Fruit fly (Drosophila melanogaster): ENCODE results near the gene CG42394.

Gene CG42394

dm6 chr3R:10826796-10827524 lies 22.7 kb upstream of the CG42394 start, which contains the start of gene Cad86C (continued):
- TF ChIP-seq dan (GFP tag; IDR thresholded peaks at IDR 0.05), result no peak
- TF ChIP-seq CkIIα-i1 (GFP tag; IDR thresholded peaks at IDR 0.05), result no peak
- no peak for TF ChIP-seq Sry-β (GFP tag; optimal IDR thresholded peaks at IDR 0.05)
- no peak for TF ChIP-seq CG11696 (GFP tag; IDR thresholded peaks at IDR 0.05)
- TF ChIP-seq CG8765 (GFP tag; IDR thresholded peaks at IDR 0.05), result no peak
- TF ChIP-seq croc (GFP tag; conservative IDR thresholded peaks at IDR 0.05), result no peak
- no peak for TF ChIP-seq CG7987 (GFP tag; optimal IDR thresholded peaks at IDR 0.05)
- peak; percentile 46 for TF ChIP-seq CG34224 (GFP tag; IDR thresholded peaks at IDR 0.05; ENCODE audit: partially characterized antibody)
- no peak for TF ChIP-seq wdn (GFP tag; IDR thresholded peaks at IDR 0.05)
- TF ChIP-seq CG10959 (GFP tag; IDR thresholded peaks at IDR 0.05), result no peak
- TF ChIP-seq CG30020 (tag; optimal IDR thresholded peaks at IDR 0.05), result no peak
- no peak for TF ChIP-seq CG2199 (GFP tag; IDR thresholded peaks at IDR 0.05)
- no peak for TF ChIP-seq Adf1 (GFP tag; IDR thresholded peaks at IDR 0.05)
- no peak for TF ChIP-seq Dek (tag; optimal IDR thresholded peaks at IDR 0.05)
- no peak for TF ChIP-seq Fer2 (tag; optimal IDR thresholded peaks at IDR 0.05)
- no peak for TF ChIP-seq D19A (tag; optimal IDR thresholded peaks at IDR 0.05)
- no peak for TF ChIP-seq CG11085 (GFP tag; IDR thresholded peaks at IDR 0.05)
- TF ChIP-seq CG1792 (GFP tag; optimal IDR thresholded peaks at IDR 0.05), result no peak
- TF ChIP-seq tx (GFP tag; optimal IDR thresholded peaks at IDR 0.05), result no peak
- no peak for TF ChIP-seq HLHmδ (GFP tag; optimal IDR thresholded peaks at IDR 0.05)
- no peak for TF ChIP-seq onecut (GFP tag; IDR thresholded peaks at IDR 0.05)
- no peak for TF ChIP-seq unpg (GFP tag; optimal IDR thresholded peaks at IDR 0.05)
- TF ChIP-seq CG6791 (GFP tag; IDR thresholded peaks at IDR 0.05; ENCODE audit: partially characterized antibody), result peak; percentile 63; the same call in 2 of the 3 replicates
- TF ChIP-seq CG12104 (GFP tag; optimal IDR thresholded peaks at IDR 0.05), result no peak
- TF ChIP-seq ase (GFP tag; IDR thresholded peaks at IDR 0.05), result no peak
- TF ChIP-seq CG4820 (GFP tag; optimal IDR thresholded peaks at IDR 0.05), result no peak
- no peak for TF ChIP-seq knrl (GFP tag; IDR thresholded peaks at IDR 0.05; ENCODE audit: partially characterized antibody)
- peak; percentile 6; the same call in 1 of the 2 replicates for TF ChIP-seq Xrp1 (GFP tag; IDR thresholded peaks at IDR 0.05)
- no peak for TF ChIP-seq dm (GFP tag; optimal IDR thresholded peaks at IDR 0.05)
- no peak for TF ChIP-seq CG1602 (GFP tag; optimal IDR thresholded peaks at IDR 0.05)
- TF ChIP-seq CG30403 (GFP tag; optimal IDR thresholded peaks at IDR 0.05), result no peak
- no peak for TF ChIP-seq CG2712 (tag; optimal IDR thresholded peaks at IDR 0.05)
- TF ChIP-seq sisA (GFP tag; IDR thresholded peaks at IDR 0.05), result no peak
- no peak for TF ChIP-seq danr (GFP tag; IDR thresholded peaks at IDR 0.05)
- no peak for TF ChIP-seq ind (GFP tag; optimal IDR thresholded peaks at IDR 0.05)
- TF ChIP-seq tin (GFP tag; optimal IDR thresholded peaks at IDR 0.05), result no peak
- TF ChIP-seq CG32772 (GFP tag; IDR thresholded peaks at IDR 0.05), result no peak
- TF ChIP-seq pfk (GFP tag; optimal IDR thresholded peaks at IDR 0.05), result no peak
- TF ChIP-seq CG14014 (GFP tag; IDR thresholded peaks at IDR 0.05), result no peak
- no peak for TF ChIP-seq Side (GFP tag; optimal IDR thresholded peaks at IDR 0.05)
- no peak for TF ChIP-seq CG13894 (tag; optimal IDR thresholded peaks at IDR 0.05)
- peak; percentile 93 for TF ChIP-seq CG4360 (GFP tag; IDR thresholded peaks at IDR 0.05)
- no peak for TF ChIP-seq HHEX (GFP tag; optimal IDR thresholded peaks at IDR 0.05)
- peak; percentile 36 for TF ChIP-seq grn (GFP tag; optimal IDR thresholded peaks at IDR 0.05)
- no peak for TF ChIP-seq CG11247 (GFP tag; IDR thresholded peaks at IDR 0.05)
- no peak for TF ChIP-seq otp (GFP tag; IDR thresholded peaks at IDR 0.05)
- TF ChIP-seq nau (GFP tag; optimal IDR thresholded peaks at IDR 0.05), result no peak
- TF ChIP-seq CG8924 (tag; optimal IDR thresholded peaks at IDR 0.05), result no peak
- peak; percentile 0 for TF ChIP-seq eyg (GFP tag; optimal IDR thresholded peaks at IDR 0.05)
- no peak for TF ChIP-seq CG15601 (tag; optimal IDR thresholded peaks at IDR 0.05)
- no peak for TF ChIP-seq Stat92E (GFP tag; optimal IDR thresholded peaks at IDR 0.05)

All from whole organism, embryonic.